Fruit fly (Drosophila melanogaster): ENCODE results near the gene CG7341.
A peak's percentile ranks its signal among the peaks of the same experiment; 100 is the strongest.

The CG7341 gene

DNA sequence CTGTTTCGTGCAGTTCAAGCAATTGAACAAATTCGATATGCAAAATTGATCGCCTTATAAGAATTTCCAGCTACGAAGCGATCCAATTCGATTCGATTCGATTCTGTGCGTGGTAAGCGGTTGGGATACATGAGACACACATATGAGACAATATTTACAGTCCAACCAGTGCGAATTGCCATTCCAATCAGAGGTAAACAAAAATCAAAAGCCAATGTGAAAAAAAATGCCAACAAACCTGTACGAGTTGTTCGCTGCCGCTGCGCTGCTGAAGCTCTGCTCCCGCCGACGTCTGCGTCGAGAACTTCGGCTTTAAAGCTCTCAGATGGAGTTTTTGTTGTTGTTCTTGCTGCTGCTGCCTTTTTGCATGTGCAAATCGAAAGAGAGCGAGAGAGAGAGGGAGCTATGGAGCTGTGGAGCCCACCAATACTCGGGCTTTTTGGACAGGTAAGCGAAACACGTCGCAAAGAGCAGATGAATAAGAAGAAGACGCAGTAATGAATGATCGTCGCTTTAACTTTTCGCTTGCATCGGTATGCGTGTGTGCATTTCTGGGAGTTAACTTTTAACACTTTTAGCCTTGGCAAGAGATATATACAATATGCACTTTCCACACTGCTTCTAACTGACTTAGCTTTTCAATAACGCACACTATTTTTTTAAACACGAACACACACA, 7.3 kb upstream of the CG7341 start (continued):
- no peak for TF ChIP-seq CG3726 (GFP tag; IDR thresholded peaks at IDR 0.05)
- no peak for TF ChIP-seq sc (optimal IDR thresholded peaks at IDR 0.05)
- no peak for TF ChIP-seq sc (GFP tag; optimal IDR thresholded peaks at IDR 0.05)
- no peak for TF ChIP-seq CG6854 (GFP tag; optimal IDR thresholded peaks at IDR 0.05)
- no peak for TF ChIP-seq CG8765 (GFP tag; IDR thresholded peaks at IDR 0.05)
- TF ChIP-seq fd3F (GFP tag; optimal IDR thresholded peaks at IDR 0.05): no peak
- no peak for TF ChIP-seq sim (GFP tag; IDR thresholded peaks at IDR 0.05)
- no peak for TF ChIP-seq HLH4C (GFP tag; IDR thresholded peaks at IDR 0.05; ENCODE audit: partially characterized antibody)
- no peak for TF ChIP-seq slou (GFP tag; optimal IDR thresholded peaks at IDR 0.05)
- no peak for TF ChIP-seq Fer2 (tag; optimal IDR thresholded peaks at IDR 0.05)
- TF ChIP-seq Elba2 (GFP tag; optimal IDR thresholded peaks at IDR 0.05): peak; percentile 18
- 0 out of 2 replicates have a peak, but pooled peaks have one; percentile 35 for TF ChIP-seq rib (GFP tag; IDR thresholded peaks at IDR 0.05)
- TF ChIP-seq CG17359 (tag; optimal IDR thresholded peaks at IDR 0.05): no peak
- TF ChIP-seq zf30C (GFP tag; optimal IDR thresholded peaks at IDR 0.05): no peak
- no peak for TF ChIP-seq bsh (GFP tag; optimal IDR thresholded peaks at IDR 0.05)
- peak in 1 of 2 experiments; percentile 73 for TF ChIP-seq Trl (optimal IDR thresholded peaks at IDR 0.05)
- no peak for TF ChIP-seq Trl (GFP tag; optimal IDR thresholded peaks at IDR 0.05)
- TF ChIP-seq ewg (GFP tag; optimal IDR thresholded peaks at IDR 0.05): no peak
- no peak for TF ChIP-seq sisA (GFP tag; IDR thresholded peaks at IDR 0.05)
- no peak for TF ChIP-seq gt (GFP tag; IDR thresholded peaks at IDR 0.05)
- no peak for TF ChIP-seq PHDP (tag; optimal IDR thresholded peaks at IDR 0.05)
- TF ChIP-seq crp (GFP tag; optimal IDR thresholded peaks at IDR 0.05): no peak
- TF ChIP-seq CG5180 (GFP tag; optimal IDR thresholded peaks at IDR 0.05): no peak
- TF ChIP-seq CG18476 (GFP tag; optimal IDR thresholded peaks at IDR 0.05): no peak
- peak; percentile 65 for TF ChIP-seq cg (GFP tag; optimal IDR thresholded peaks at IDR 0.05)
- no peak for TF ChIP-seq CG9609 (GFP tag; optimal IDR thresholded peaks at IDR 0.05)
- 0 out of 3 replicates have a peak, but pooled peaks have one; percentile 6 for TF ChIP-seq CG11695 (GFP tag; IDR thresholded peaks at IDR 0.05)
- TF ChIP-seq CG34376 (GFP tag; optimal IDR thresholded peaks at IDR 0.05): no peak
- peak; percentile 91; the same call in 2 of the 4 replicates for TF ChIP-seq chinmo (GFP tag; IDR thresholded peaks at IDR 0.05; ENCODE audit: partially characterized antibody)
- TF ChIP-seq B-H2 (GFP tag; optimal IDR thresholded peaks at IDR 0.05): no peak

DNA sequence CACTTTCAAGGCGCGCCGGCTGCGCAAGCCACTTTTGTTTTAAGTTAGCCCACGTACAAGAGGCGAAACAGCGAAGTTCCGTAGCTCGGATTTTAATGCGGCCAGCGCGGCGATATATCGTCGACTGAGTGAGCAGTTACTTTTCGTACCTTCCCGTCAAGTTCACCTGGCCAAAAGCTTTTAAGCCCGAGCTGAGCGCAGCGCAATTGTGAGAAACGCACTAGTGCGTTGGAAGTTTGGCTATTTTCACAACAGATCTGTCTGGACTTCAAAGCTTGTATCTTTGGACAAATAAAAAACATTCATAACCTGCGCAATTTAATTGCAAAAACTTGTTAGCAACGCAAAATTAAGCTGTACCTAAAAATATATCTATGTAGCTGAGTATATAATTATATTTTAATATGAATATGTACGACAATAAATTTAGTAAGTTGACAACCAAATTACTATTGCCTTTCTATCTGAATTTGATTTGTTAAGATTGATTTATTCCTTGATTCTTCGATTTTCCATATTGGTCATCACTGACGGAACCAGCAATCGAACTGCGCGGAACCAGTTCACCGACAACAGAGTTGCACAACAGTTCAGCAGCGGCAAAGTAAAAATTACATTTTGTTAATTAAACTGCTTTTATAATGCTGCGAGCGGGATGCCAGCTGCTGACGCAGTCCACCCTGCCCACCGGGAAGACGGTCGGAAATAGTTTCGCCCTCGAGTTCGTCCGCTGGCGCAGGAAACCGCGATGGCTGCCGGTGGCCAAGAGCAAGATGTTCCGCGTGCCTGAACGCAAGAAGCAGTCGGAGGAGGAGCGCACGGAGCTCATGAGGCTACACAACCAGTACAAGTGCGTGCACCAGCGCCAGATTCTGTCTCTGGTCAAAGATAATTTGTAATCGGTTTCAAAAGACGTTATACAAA, 6.5 kb upstream of the CG7341 start, which contains the start of the genes CG13698 and mRpS26:
Gene CG13698, minus strand, starts transcription at position 129 of the 924 bp plus-strand sequence.
Gene mRpS26, plus strand, starts transcription at position 559 of the 924 bp plus-strand sequence.
- no peak for TF ChIP-seq CG4854 (GFP tag; optimal IDR thresholded peaks at IDR 0.05)
- TF ChIP-seq CG15601 (tag; optimal IDR thresholded peaks at IDR 0.05): peak; percentile 74
- TF ChIP-seq ems (GFP tag; optimal IDR thresholded peaks at IDR 0.05): no peak
- TF ChIP-seq CG15073 (GFP tag; optimal IDR thresholded peaks at IDR 0.05): no peak
- no peak for TF ChIP-seq CG6254 (GFP tag; optimal IDR thresholded peaks at IDR 0.05)
- peak; percentile 51 for TF ChIP-seq CG18764 (GFP tag; optimal IDR thresholded peaks at IDR 0.05)
- peak; percentile 4; the same call in 1 of the 2 replicates for TF ChIP-seq CG9215 (GFP tag; IDR thresholded peaks at IDR 0.05)
- TF ChIP-seq Lim3 (GFP tag; IDR thresholded peaks at IDR 0.05): no peak
- TF ChIP-seq CG12659 (GFP tag; optimal IDR thresholded peaks at IDR 0.05): peak; percentile 79
- peak; percentile 24 for TF ChIP-seq Ets97D (GFP tag; optimal IDR thresholded peaks at IDR 0.05)
- TF ChIP-seq Nf-YC (tag; optimal IDR thresholded peaks at IDR 0.05): peak; percentile 78
- no peak for TF ChIP-seq Stat92E (GFP tag; optimal IDR thresholded peaks at IDR 0.05)
- TF ChIP-seq CG30020 (tag; optimal IDR thresholded peaks at IDR 0.05): peak; percentile 46
- TF ChIP-seq CG33213 (GFP tag; optimal IDR thresholded peaks at IDR 0.05): no peak
- TF ChIP-seq pita (GFP tag; optimal IDR thresholded peaks at IDR 0.05): no peak
- no peak for TF ChIP-seq Elba2 (GFP tag; optimal IDR thresholded peaks at IDR 0.05)
- peak; percentile 53 for TF ChIP-seq CG12104 (GFP tag; optimal IDR thresholded peaks at IDR 0.05)
- TF ChIP-seq Myb (GFP tag; optimal IDR thresholded peaks at IDR 0.05): peak; percentile 67
- no peak for TF ChIP-seq Hey (tag; optimal IDR thresholded peaks at IDR 0.05)

Data from whole organism, embryonic.